Worm (Caenorhabditis elegans) whole organism, L2 larva: ENCODE measurements around the gene srh-219.

Experiments
- F13H6.1 ChIP-seq: sonication (generic microtip); optimal IDR thresholded peaks from 2 replicates; lab custom pipeline; 2016; ENCODE audit warnings: missing genetic modification characterization, missing compliant biosample characterization
- R02D3.7 ChIP-seq: fragments of 150-350 bp; optimal IDR thresholded peaks from 2 replicates; lab custom pipeline; 2014; ENCODE audit warnings: missing biosample characterization, missing genetic modification characterization
- ZK546.5 ChIP-seq: sonication (generic microtip); optimal IDR thresholded peaks from 2 replicates; lab custom pipeline; 2017; ENCODE audit warnings: missing biosample characterization, missing genetic modification characterization
- crh-2 ChIP-seq: sonication (generic microtip); optimal IDR thresholded peaks from 2 replicates; lab custom pipeline; 2017; ENCODE audit warnings: missing biosample characterization, missing genetic modification characterization
- nhr-25 ChIP-seq: fragments of 150-350 bp; sonication (generic microtip); optimal IDR thresholded peaks from 3 replicates; lab custom pipeline; 2014; ENCODE audit warnings: missing biosample characterization, missing genetic modification characterization
- nhr-77 ChIP-seq: fragments of 150-350 bp; optimal IDR thresholded peaks from 2 replicates; lab custom pipeline; 2014; ENCODE audit warnings: missing biosample characterization, missing genetic modification characterization
- snpc-4 ChIP-seq: fragments of 150-350 bp; optimal IDR thresholded peaks from 2 replicates; lab custom pipeline; 2014; ENCODE audit warnings: missing biosample characterization, missing genetic modification characterization
- ztf-11 ChIP-seq: sonication (generic microtip); optimal IDR thresholded peaks from 2 replicates; lab custom pipeline; 2017; ENCODE audit warnings: missing biosample characterization, missing genetic modification characterization

DNA sequence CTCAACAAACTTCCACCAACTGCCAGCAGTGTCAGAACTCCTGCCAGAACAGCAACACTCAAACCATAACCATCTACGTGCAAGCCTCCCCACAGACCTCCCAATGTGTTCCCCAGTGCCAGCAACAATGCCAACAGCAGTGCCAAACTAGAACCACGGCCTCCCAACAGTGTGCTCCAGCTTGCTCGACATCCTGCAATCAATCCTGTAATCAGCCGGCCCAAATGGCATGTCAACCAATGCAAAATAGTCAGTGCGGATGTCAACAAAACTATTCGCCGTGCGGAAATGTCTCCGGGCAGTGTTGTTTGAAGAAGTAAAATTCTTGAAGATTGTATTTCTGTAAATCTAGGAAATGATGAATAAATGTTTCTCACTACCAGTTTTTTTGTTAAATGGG lies 28.6 kb upstream of the srh-219 start:
- TF ChIP-seq ZK546.5 = no peak
- no peak for TF ChIP-seq F13H6.1 (tag; lab: Kevin White, UChicago)
- no peak for TF ChIP-seq R02D3.7 (tag; lab: Kevin White, UChicago)
- no peak for TF ChIP-seq ztf-11
- no peak for TF ChIP-seq nhr-25 (tag; lab: Kevin White, UChicago)
- no peak for TF ChIP-seq nhr-77 (tag; lab: Kevin White, UChicago)
- no peak for TF ChIP-seq crh-2 (tag; lab: Kevin White, UChicago)
- no peak for TF ChIP-seq snpc-4 (tag; lab: Kevin White, UChicago)
